Fruit fly (Drosophila melanogaster): ENCODE data around the gene mRpL1.

mRpL1 gene

DNA sequence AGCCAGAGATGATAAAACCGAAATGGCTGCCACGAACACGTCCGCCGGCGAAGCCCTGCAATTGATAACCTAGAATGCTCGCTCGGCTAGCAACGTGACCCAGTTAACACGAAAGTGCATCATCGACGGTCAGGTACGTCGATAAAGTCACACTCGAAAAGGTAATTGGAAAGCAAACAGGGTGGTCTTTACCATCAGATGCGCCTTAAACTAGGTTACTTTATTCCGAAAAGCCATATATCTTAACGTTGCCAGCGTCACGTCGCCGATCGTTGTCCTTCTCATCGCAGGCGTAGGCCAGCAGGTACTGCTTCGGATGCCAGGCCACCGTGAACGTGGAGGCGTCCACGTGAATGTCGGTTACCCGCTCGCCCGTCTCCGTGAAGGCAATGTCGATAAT is 6.0 kb downstream of the mRpL1 start (continued):
- TF ChIP-seq cad (GFP tag; optimal IDR thresholded peaks at IDR 0.05), result peak; percentile 82
- no peak for TF ChIP-seq chinmo (GFP tag; IDR thresholded peaks at IDR 0.05; ENCODE audit: partially characterized antibody)
- no peak for TF ChIP-seq caup (GFP tag; optimal IDR thresholded peaks at IDR 0.05; ENCODE audit: severe bottlenecking)

DNA sequence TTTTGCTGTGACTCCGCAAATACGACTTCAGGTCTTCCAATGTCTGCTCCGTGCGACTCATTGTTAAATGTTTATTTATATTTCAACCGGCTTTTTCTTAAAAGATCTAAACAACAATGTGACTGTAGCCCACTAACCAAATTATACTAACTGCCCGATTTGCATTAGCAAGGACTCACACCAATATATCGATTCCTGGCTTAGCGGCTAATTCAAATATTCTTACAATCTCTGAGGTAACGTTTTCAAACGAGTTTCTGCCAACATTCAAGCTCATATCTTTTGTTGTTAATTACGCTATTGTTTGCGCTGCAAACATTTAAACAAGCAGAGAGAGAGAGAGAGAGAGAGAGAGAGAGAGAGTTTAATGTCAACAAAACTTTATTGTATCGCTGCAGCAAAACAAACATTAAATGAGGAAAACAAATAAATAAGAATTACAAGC is 7.3 kb downstream of the mRpL1 start, which contains the start of gene tex:
Gene tex, minus strand, starts transcription at position 131 of the 445 bp plus-strand sequence.
- TF ChIP-seq al (GFP tag; IDR thresholded peaks at IDR 0.05) (no peak), CG2889 (GFP tag; IDR thresholded peaks at IDR 0.05) (no peak), ftz-f1 (GFP tag; optimal IDR thresholded peaks at IDR 0.05) (no peak), CG8944 (GFP tag; optimal IDR thresholded peaks at IDR 0.05) (no peak), CG11723 (GFP tag; optimal IDR thresholded peaks at IDR 0.05) (peak; percentile 25), CG12769 (tag; optimal IDR thresholded peaks at IDR 0.05) (no peak), Dfd (GFP tag; optimal IDR thresholded peaks at IDR 0.05) (no peak), chif (GFP tag; optimal IDR thresholded peaks at IDR 0.05) (peak in 1 of 2 experiments; percentile 14), Usf (GFP tag; optimal IDR thresholded peaks at IDR 0.05) (no peak), CG8290 (GFP tag; optimal IDR thresholded peaks at IDR 0.05) (peak; percentile 52), CG8290 (tag; optimal IDR thresholded peaks at IDR 0.05) (no peak), CG7357 (GFP tag; IDR thresholded peaks at IDR 0.05) (no peak), CG10565 (GFP tag; optimal IDR thresholded peaks at IDR 0.05) (no peak), Hr3 (GFP tag; optimal IDR thresholded peaks at IDR 0.05) (no peak), cato (GFP tag; optimal IDR thresholded peaks at IDR 0.05; ENCODE audit: borderline replicate concordance) (no peak), cad (GFP tag; optimal IDR thresholded peaks at IDR 0.05) (no peak), CG8089 (GFP tag; optimal IDR thresholded peaks at IDR 0.05) (peak; percentile 25), danr (GFP tag; IDR thresholded peaks at IDR 0.05) (no peak), Eip74EF (GFP tag; optimal IDR thresholded peaks at IDR 0.05) (peak in 1 of 2 experiments; percentile 80), CG43689 (GFP tag; IDR thresholded peaks at IDR 0.05) (no peak), CG13296 (GFP tag; optimal IDR thresholded peaks at IDR 0.05) (no peak), az2 (GFP tag; optimal IDR thresholded peaks at IDR 0.05) (no peak), HmgZ (tag; optimal IDR thresholded peaks at IDR 0.05) (peak; percentile 58), CG31224 (GFP tag; IDR thresholded peaks at IDR 0.05) (no peak), MBD-R2 (GFP tag; IDR thresholded peaks at IDR 0.05) (peak; percentile 76), nau (GFP tag; optimal IDR thresholded peaks at IDR 0.05) (no peak), BtbVII (GFP tag; optimal IDR thresholded peaks at IDR 0.05) (no peak), grn (GFP tag; optimal IDR thresholded peaks at IDR 0.05) (peak; percentile 26), CG12744 (GFP tag; optimal IDR thresholded peaks at IDR 0.05) (no peak), unpg (GFP tag; optimal IDR thresholded peaks at IDR 0.05) (peak; percentile 38), CkIIα-i1 (GFP tag; IDR thresholded peaks at IDR 0.05) (no peak), CG10959 (GFP tag; IDR thresholded peaks at IDR 0.05) (no peak), Elba2 (GFP tag; optimal IDR thresholded peaks at IDR 0.05) (no peak), Jarid2 (GFP tag; optimal IDR thresholded peaks at IDR 0.05) (no peak), CG2202 (tag; optimal IDR thresholded peaks at IDR 0.05) (peak; percentile 63), abd-A (tag; optimal IDR thresholded peaks at IDR 0.05) (no peak), CG10543 (GFP tag; optimal IDR thresholded peaks at IDR 0.05) (no peak), D19B (GFP tag; optimal IDR thresholded peaks at IDR 0.05) (no peak), ken (GFP tag; IDR thresholded peaks at IDR 0.05) (no peak), ci (GFP tag; IDR thresholded peaks at IDR 0.05) (peak; percentile 65; the same call in 2 of the 3 replicates), CG14441 (GFP tag; IDR thresholded peaks at IDR 0.05) (no peak), knrl (GFP tag; IDR thresholded peaks at IDR 0.05; ENCODE audit: partially characterized antibody) (peak; percentile 27; the same call in 1 of the 3 replicates), CG32532 (GFP tag; IDR thresholded peaks at IDR 0.05) (no peak), oc (tag; optimal IDR thresholded peaks at IDR 0.05) (peak; percentile 43), CG13424 (tag; optimal IDR thresholded peaks at IDR 0.05) (peak; percentile 4), HLH3B (GFP tag; IDR thresholded peaks at IDR 0.05) (no peak), Side (GFP tag; optimal IDR thresholded peaks at IDR 0.05) (no peak), CG1233 (GFP tag; optimal IDR thresholded peaks at IDR 0.05) (peak; percentile 22)
